Worm (Caenorhabditis elegans): ENCODE measurements around the gene C02F4.5.

C02F4.5 gene

ce11 chrIV:10499948-10500356 lies 24.0 kb downstream of the C02F4.5 start (continued):
- TF ChIP-seq ztf-11 (tag; optimal IDR thresholded peaks at IDR 0.05) (no peak), dmd-9 (GFP tag; IDR thresholded peaks at IDR 0.05) (no peak), attf-4 (tag; optimal IDR thresholded peaks at IDR 0.05) (no peak), ctbp-1 (GFP tag; IDR thresholded peaks at IDR 0.05) (peak; percentile 74), set-16 (GFP tag; IDR thresholded peaks at IDR 0.05) (peak; percentile 69), ceh-32 (tag; optimal IDR thresholded peaks at IDR 0.05; ENCODE audit: poor library complexity) (no peak), skn-1 (tag; optimal IDR thresholded peaks at IDR 0.05) (no peak), nhr-102 (tag; optimal IDR thresholded peaks at IDR 0.05) (no peak), jun-1 (tag; optimal IDR thresholded peaks at IDR 0.05) (no peak), snpc-4 (tag; optimal IDR thresholded peaks at IDR 0.05) (no peak), zip-2 (tag; optimal IDR thresholded peaks at IDR 0.05) (no peak), nhr-76 (tag; optimal IDR thresholded peaks at IDR 0.05) (no peak), zfp-3 (GFP tag; conservative IDR thresholded peaks at IDR 0.05) (no peak), zip-11 (GFP tag; IDR thresholded peaks at IDR 0.05) (no peak), aly-2 (tag; optimal IDR thresholded peaks at IDR 0.05) (no peak), dpl-1 (GFP tag; optimal IDR thresholded peaks at IDR 0.05) (no peak), F37D6.2 (tag; optimal IDR thresholded peaks at IDR 0.05) (peak; percentile 41), nhr-25 (tag; optimal IDR thresholded peaks at IDR 0.05; ENCODE audit: borderline replicate concordance, insufficient read depth) (no peak), lin-39 (tag; optimal IDR thresholded peaks at IDR 0.05) (no peak)

ce11 chrIV:10498401-10498800 lies 25.5 kb downstream of the C02F4.5 start:
- no peak for TF ChIP-seq lin-15B (tag; optimal IDR thresholded peaks at IDR 0.05)
- TF ChIP-seq unc-62 (GFP tag; optimal IDR thresholded peaks at IDR 0.05 in 1 of 2), result no peak
- no peak for TF ChIP-seq unc-62 (tag; optimal IDR thresholded peaks at IDR 0.05)
- TF ChIP-seq ceh-20 (GFP tag; IDR thresholded peaks at IDR 0.05), result no peak
- no peak for TF ChIP-seq nhr-10 (tag; optimal IDR thresholded peaks at IDR 0.05)
- TF ChIP-seq F44E2.7 (GFP tag; IDR thresholded peaks at IDR 0.05), result no peak
- peak; percentile 58 for TF ChIP-seq aha-1 (tag)
- TF ChIP-seq mxl-2 (GFP tag; conservative IDR thresholded peaks at IDR 0.05), result no peak
- TF ChIP-seq lim-7 (GFP tag; IDR thresholded peaks at IDR 0.05), result no peak

ce11 chrIV:10489409-10489808 lies 34.5 kb downstream of the C02F4.5 start:
- TF ChIP-seq F49E8.2 (tag; optimal IDR thresholded peaks at IDR 0.05; ENCODE audit: borderline replicate concordance) (no peak), aha-1 (tag) (no peak), lin-38 (GFP tag; IDR thresholded peaks at IDR 0.05) (no peak), zfp-3 (GFP tag; conservative IDR thresholded peaks at IDR 0.05) (no peak), nhr-76 (tag; optimal IDR thresholded peaks at IDR 0.05) (no peak), ceh-82 (tag; optimal IDR thresholded peaks at IDR 0.05) (no peak), hif-1 (tag; optimal IDR thresholded peaks at IDR 0.05) (no peak), ztf-7 (tag; optimal IDR thresholded peaks at IDR 0.05) (no peak)

- peak; percentile 0 for TF ChIP-seq fkh-10 (GFP tag; optimal IDR thresholded peaks at IDR 0.05)
- peak; percentile 60 for TF ChIP-seq hlh-11 (tag; optimal IDR thresholded peaks at IDR 0.05)
- peak; percentile 55 for TF ChIP-seq rbr-2 (tag; optimal IDR thresholded peaks at IDR 0.05)
- peak; percentile 28 for TF ChIP-seq F37D6.2 (tag; optimal IDR thresholded peaks at IDR 0.05)
- peak; percentile 91 for TF ChIP-seq dmd-9 (GFP tag; IDR thresholded peaks at IDR 0.05)
- no peak for TF ChIP-seq lin-29 (GFP tag; IDR thresholded peaks at IDR 0.05)
- no peak for TF ChIP-seq egl-27 (tag; optimal IDR thresholded peaks at IDR 0.05)
- peak; percentile 89 for TF ChIP-seq dve-1 (tag; optimal IDR thresholded peaks at IDR 0.05; ENCODE audit: insufficient read depth)
- TF ChIP-seq ZK337.2 (GFP tag; IDR thresholded peaks at IDR 0.05), result peak; percentile 94
- TF ChIP-seq mep-1 (tag; optimal IDR thresholded peaks at IDR 0.05), result peak; percentile 71
- no peak for TF ChIP-seq set-16 (GFP tag; IDR thresholded peaks at IDR 0.05)
- 0 out of 2 replicates have a peak, but pooled peaks have one; percentile 33 for TF ChIP-seq daf-19 (GFP tag; conservative IDR thresholded peaks at IDR 0.05)
- peak; percentile 78 for TF ChIP-seq dmd-6 (GFP tag; IDR thresholded peaks at IDR 0.05)
- TF ChIP-seq nhr-6 (tag; optimal IDR thresholded peaks at IDR 0.05), result peak; percentile 88
- 0 out of 2 replicates have a peak, but pooled peaks have one; percentile 59 for TF ChIP-seq snpc-1.2 (GFP tag; IDR thresholded peaks at IDR 0.05)
- TF ChIP-seq tra-1 (GFP tag; IDR thresholded peaks at IDR 0.05), result peak; percentile 70
- TF ChIP-seq hmg-1.1 (GFP tag; IDR thresholded peaks at IDR 0.05), result no peak
- peak; percentile 62 for TF ChIP-seq lin-38 (GFP tag; IDR thresholded peaks at IDR 0.05)
- peak; percentile 75 for TF ChIP-seq madf-9 (GFP tag; conservative IDR thresholded peaks at IDR 0.05)
Observed at ce11 chrIV:10483607-10484117, 40.3 kb downstream of the C02F4.5 start, which contains the start of the genes F01D4.5 and ced-5. F01D4.5 (minus strand) TSS chrIV:10483657. ced-5 (plus strand) TSS chrIV:10484110.
